Fruit fly (Drosophila melanogaster) whole organism, prepupa: ENCODE data around the gene lectin-37Db.

Source experiments
- CG10631 ChIP-seq: fragments of 200-800 bp; sonication (Bioruptor generic); optimal IDR thresholded peaks from 2 replicates; lab custom pipeline; 2016; ENCODE audit warnings: missing biosample characterization, missing genetic modification characterization
- CG10669 ChIP-seq: fragments of 200-800 bp; sonication (Bioruptor generic); optimal IDR thresholded peaks from 3 replicates; lab custom pipeline; 2018; ENCODE audit warnings: missing biosample characterization, mild to moderate bottlenecking, missing genetic modification characterization, moderate library complexity
- CG11294 ChIP-seq: fragments of 200-800 bp; sonication (Bioruptor generic); IDR thresholded peaks from 2 replicates; pipeline ENCODE4 v1.3.6; 2022; ENCODE audit warnings: missing biosample characterization, missing genetic modification characterization
- CG11762 ChIP-seq: fragments of 200-800 bp; sonication (Bioruptor generic); optimal IDR thresholded peaks from 3 replicates; lab custom pipeline; 2016; ENCODE audit warnings: missing biosample characterization, missing genetic modification characterization; ENCODE audit not compliant: insufficient read depth
- CG11902 ChIP-seq: fragments of 200-800 bp; sonication (Bioruptor generic); optimal IDR thresholded peaks from 3 replicates; lab custom pipeline; 2016; ENCODE audit warnings: missing biosample characterization, missing genetic modification characterization
- CG15336 ChIP-seq: fragments of 200-800 bp; sonication (Bioruptor generic); IDR thresholded peaks from 2 replicates; pipeline ENCODE4 v1.3.6; 2022; ENCODE audit warnings: missing biosample characterization, missing genetic modification characterization
- CG1621 ChIP-seq: fragments of 200-800 bp; sonication (Bioruptor generic); optimal IDR thresholded peaks from 3 replicates; lab custom pipeline; 2018; ENCODE audit warnings: missing biosample characterization, mild to moderate bottlenecking, missing genetic modification characterization
- CG16779 ChIP-seq: fragments of 200-800 bp; sonication (Bioruptor generic); optimal IDR thresholded peaks from 3 replicates; lab custom pipeline; 2017; ENCODE audit warnings: missing biosample characterization, mild to moderate bottlenecking, missing genetic modification characterization
- CG31627 ChIP-seq: fragments of 200-800 bp; sonication (Bioruptor generic); optimal IDR thresholded peaks from 3 replicates; lab custom pipeline; 2016; ENCODE audit warnings: missing biosample characterization, missing genetic modification characterization
- CG32006 ChIP-seq: fragments of 200-800 bp; sonication (Bioruptor generic); optimal IDR thresholded peaks from 3 replicates; lab custom pipeline; 2017; ENCODE audit warnings: missing biosample characterization, mild to moderate bottlenecking, missing genetic modification characterization
- CG34406 ChIP-seq: fragments of 200-800 bp; sonication (Bioruptor generic); optimal IDR thresholded peaks from 3 replicates; lab custom pipeline; 2016; ENCODE audit warnings: missing biosample characterization, missing genetic modification characterization
- CG3919 ChIP-seq: fragments of 200-800 bp; sonication (Bioruptor generic); optimal IDR thresholded peaks from 3 replicates; lab custom pipeline; 2016; ENCODE audit warnings: missing biosample characterization, missing genetic modification characterization
- CG4318 ChIP-seq: fragments of 200-800 bp; sonication (Bioruptor generic); optimal IDR thresholded peaks from 3 replicates; lab custom pipeline; 2017; ENCODE audit warnings: missing biosample characterization, mild to moderate bottlenecking, missing genetic modification characterization
- CG6163 ChIP-seq: fragments of 200-800 bp; sonication (Bioruptor generic); IDR thresholded peaks from 3 replicates; pipeline ENCODE4 v1.3.6; 2022; ENCODE audit warnings: missing biosample characterization, missing genetic modification characterization
- CG6792 ChIP-seq: fragments of 200-800 bp; sonication (Bioruptor generic); optimal IDR thresholded peaks from 3 replicates; lab custom pipeline; 2016; ENCODE audit warnings: missing biosample characterization, missing genetic modification characterization
- CG6808 ChIP-seq: fragments of 200-800 bp; sonication (Bioruptor generic); optimal IDR thresholded peaks from 3 replicates; lab custom pipeline; 2017; ENCODE audit warnings: missing biosample characterization, missing genetic modification characterization, mild to moderate bottlenecking, moderate library complexity, missing genetic modification reagents
- CG6854 ChIP-seq: fragments of 200-800 bp; sonication (Bioruptor generic); optimal IDR thresholded peaks from 2 replicates; lab custom pipeline; 2017; ENCODE audit warnings: missing biosample characterization, mild to moderate bottlenecking, missing genetic modification characterization
- CG8319 ChIP-seq: fragments of 200-800 bp; sonication (Bioruptor generic); optimal IDR thresholded peaks from 3 replicates; lab custom pipeline; 2016; ENCODE audit warnings: missing biosample characterization, missing genetic modification characterization
- CG8632 ChIP-seq: fragments of 200-800 bp; sonication (Bioruptor generic); optimal IDR thresholded peaks from 3 replicates; lab custom pipeline; 2016; ENCODE audit warnings: missing biosample characterization, missing genetic modification characterization
- CG9139 ChIP-seq: fragments of 200-800 bp; sonication (Bioruptor generic); optimal IDR thresholded peaks from 3 replicates; lab custom pipeline; 2017; ENCODE audit warnings: missing biosample characterization, mild to moderate bottlenecking, missing genetic modification characterization
- Eip75B ChIP-seq: fragments of 200-800 bp; sonication (Bioruptor generic); optimal IDR thresholded peaks from 3 replicates; lab custom pipeline; 2016; ENCODE audit warnings: missing biosample characterization, missing genetic modification characterization
- Eip78C ChIP-seq: fragments of 200-800 bp; sonication (Bioruptor generic); peaks from one replicate; lab custom pipeline; 2016; ENCODE audit warnings: missing biosample characterization, missing genetic modification characterization
- Eip93F ChIP-seq: fragments of 200-800 bp; sonication (Bioruptor generic); optimal IDR thresholded peaks from 2 replicates; lab custom pipeline; 2016; ENCODE audit warnings: missing biosample characterization, mild to moderate bottlenecking, missing genetic modification characterization
- Ets21C ChIP-seq: fragments of 200-800 bp; sonication (Bioruptor generic); optimal IDR thresholded peaks from 3 replicates; lab custom pipeline; 2016; ENCODE audit warnings: missing biosample characterization, missing genetic modification characterization
- Ets96B ChIP-seq: fragments of 200-800 bp; optimal IDR thresholded peaks from 2 replicates; lab custom pipeline; 2019; ENCODE audit warnings: missing biosample characterization, mild to moderate bottlenecking, missing genetic modification characterization, moderate library complexity
- Gug ChIP-seq: fragments of 200-800 bp; sonication (Bioruptor generic); IDR thresholded peaks from 2 replicates; pipeline ENCODE4 v1.3.6; 2022; ENCODE audit warnings: missing biosample characterization, missing genetic modification characterization
- Hr39 ChIP-seq: fragments of 200-800 bp; sonication (Bioruptor generic); optimal IDR thresholded peaks from 2 replicates; lab custom pipeline; 2016; ENCODE audit warnings: missing biosample characterization, missing genetic modification characterization
- Hr4 ChIP-seq: fragments of 200-800 bp; sonication (Bioruptor generic); optimal IDR thresholded peaks from 3 replicates; lab custom pipeline; 2016; ENCODE audit warnings: missing biosample characterization, missing genetic modification characterization
- Lpt ChIP-seq: fragments of 200-800 bp; sonication (Bioruptor generic); optimal IDR thresholded peaks from 3 replicates; lab custom pipeline; 2016; ENCODE audit warnings: missing biosample characterization, missing genetic modification characterization
- Smox ChIP-seq: fragments of 200-800 bp; sonication (Bioruptor generic); optimal IDR thresholded peaks from 3 replicates; lab custom pipeline; 2016; ENCODE audit warnings: missing biosample characterization, missing genetic modification characterization
- Sox102F ChIP-seq: fragments of 200-800 bp; sonication (Bioruptor generic); optimal IDR thresholded peaks from 2 replicates; lab custom pipeline; 2016; ENCODE audit warnings: missing biosample characterization, mild to moderate bottlenecking, missing genetic modification characterization
- Sox15 ChIP-seq: fragments of 200-800 bp; sonication (Bioruptor generic); optimal IDR thresholded peaks from 3 replicates; lab custom pipeline; 2016; ENCODE audit warnings: missing biosample characterization, missing genetic modification characterization
- achi ChIP-seq: fragments of 200-800 bp; sonication (Bioruptor generic); optimal IDR thresholded peaks from 3 replicates; lab custom pipeline; 2016; ENCODE audit warnings: missing biosample characterization, missing genetic modification characterization
- acj6 ChIP-seq: fragments of 200-800 bp; sonication (Bioruptor generic); optimal IDR thresholded peaks from 3 replicates; lab custom pipeline; 2016; ENCODE audit warnings: missing biosample characterization, missing genetic modification characterization
- cyc ChIP-seq: fragments of 200-800 bp; sonication (Bioruptor generic); optimal IDR thresholded peaks from 3 replicates; lab custom pipeline; 2016; ENCODE audit warnings: missing biosample characterization, missing genetic modification characterization
- dsx ChIP-seq: fragments of 200-800 bp; optimal IDR thresholded peaks from 3 replicates; lab custom pipeline; 2019; ENCODE audit warnings: missing biosample characterization, mild to moderate bottlenecking, missing genetic modification characterization, moderate library complexity; ENCODE audit not compliant: poor library complexity, severe bottlenecking
- esn ChIP-seq: fragments of 200-800 bp; sonication (Bioruptor generic); optimal IDR thresholded peaks from 2 replicates; lab custom pipeline; 2016; ENCODE audit warnings: missing biosample characterization, mild to moderate bottlenecking, missing genetic modification characterization, moderate library complexity
- fd59A ChIP-seq: fragments of 200-800 bp; sonication (Bioruptor generic); optimal IDR thresholded peaks from 2 replicates; lab custom pipeline; 2017; ENCODE audit warnings: missing biosample characterization, mild to moderate bottlenecking, missing genetic modification characterization, missing genetic modification reagents
- fkh ChIP-seq: fragments of 200-800 bp; sonication (Bioruptor generic); optimal IDR thresholded peaks from 3 replicates; lab custom pipeline; 2017; ENCODE audit warnings: missing biosample characterization, mild to moderate bottlenecking, missing genetic modification characterization, moderate library complexity
- lz ChIP-seq: fragments of 200-800 bp; sonication (Bioruptor generic); optimal IDR thresholded peaks from 3 replicates; lab custom pipeline; 2016; ENCODE audit warnings: missing biosample characterization, missing genetic modification characterization
- net ChIP-seq: fragments of 200-800 bp; sonication (Bioruptor generic); optimal IDR thresholded peaks from 3 replicates; lab custom pipeline; 2016; ENCODE audit warnings: missing biosample characterization, missing genetic modification characterization
- pdm3 ChIP-seq: fragments of 200-800 bp; sonication (Bioruptor generic); optimal IDR thresholded peaks from 3 replicates; lab custom pipeline; 2016; ENCODE audit warnings: missing biosample characterization, missing genetic modification characterization
- salr ChIP-seq, 2 experiments: fragments of 200-800 bp; sonication (Bioruptor generic); optimal IDR thresholded peaks; 3 replicates each; lab custom pipeline; 2016 to 2018; ENCODE audit warnings: missing biosample characterization in 2 of 2, missing genetic modification characterization in 2 of 2, mild to moderate bottlenecking in 1 of 2
- spab ChIP-seq: fragments of 200-800 bp; sonication (Bioruptor generic); optimal IDR thresholded peaks from 2 replicates; lab custom pipeline; 2017; ENCODE audit warnings: missing biosample characterization, mild to moderate bottlenecking, missing genetic modification characterization, missing genetic modification reagents
- ss ChIP-seq, 2 experiments: fragments of 200-800 bp; sonication (Bioruptor generic); optimal IDR thresholded peaks; 2 replicates in 1 of 2; 3 replicates in 1 of 2; lab custom pipeline; 2017 to 2018; ENCODE audit warnings: mild to moderate bottlenecking in 2 of 2, missing biosample characterization in 2 of 2, missing genetic modification characterization in 2 of 2, moderate library complexity in 1 of 2
- topi ChIP-seq: fragments of 200-800 bp; sonication (Bioruptor generic); optimal IDR thresholded peaks from 3 replicates; lab custom pipeline; 2016; ENCODE audit warnings: missing biosample characterization, missing genetic modification characterization
- vri ChIP-seq: fragments of 200-800 bp; sonication (Bioruptor generic); optimal IDR thresholded peaks from 3 replicates; lab custom pipeline; 2016; ENCODE audit warnings: missing biosample characterization, mild to moderate bottlenecking, missing genetic modification characterization

Gene lectin-37Db

dm6 chr2L:19425765-19426329, 7.0 kb downstream of the lectin-37Db start (continued):
- no peak for TF ChIP-seq Gug (GFP tag; lab: Robert Waterston, UW)
- no peak for TF ChIP-seq CG16779
- peak; percentile 68 for TF ChIP-seq Hr39 (GFP tag; lab: Kevin White, UChicago)
- TF ChIP-seq CG11902 (GFP tag; lab: Kevin White, UChicago), result peak; percentile 21
- no peak for TF ChIP-seq Eip93F (GFP tag; lab: Kevin White, UChicago)
- TF ChIP-seq CG6792 (GFP tag; lab: Kevin White, UChicago), result peak; percentile 26
- TF ChIP-seq acj6, result peak; percentile 65
- peak; percentile 46 for TF ChIP-seq CG8632 (GFP tag; lab: Kevin White, UChicago)
- TF ChIP-seq ss (GFP tag; optimal IDR thresholded peaks at IDR 0.05; lab: Kevin White, UChicago), result no peak
- TF ChIP-seq Eip75B (GFP tag; lab: Kevin White, UChicago), result peak; percentile 20
- peak; percentile 46 for TF ChIP-seq pdm3
- TF ChIP-seq fkh (GFP tag; lab: Kevin White, UChicago), result no peak
- TF ChIP-seq Sox102F (GFP tag; lab: Kevin White, UChicago), result peak; percentile 35
- TF ChIP-seq cyc (GFP tag; lab: Kevin White, UChicago), result peak; percentile 53

DNA sequence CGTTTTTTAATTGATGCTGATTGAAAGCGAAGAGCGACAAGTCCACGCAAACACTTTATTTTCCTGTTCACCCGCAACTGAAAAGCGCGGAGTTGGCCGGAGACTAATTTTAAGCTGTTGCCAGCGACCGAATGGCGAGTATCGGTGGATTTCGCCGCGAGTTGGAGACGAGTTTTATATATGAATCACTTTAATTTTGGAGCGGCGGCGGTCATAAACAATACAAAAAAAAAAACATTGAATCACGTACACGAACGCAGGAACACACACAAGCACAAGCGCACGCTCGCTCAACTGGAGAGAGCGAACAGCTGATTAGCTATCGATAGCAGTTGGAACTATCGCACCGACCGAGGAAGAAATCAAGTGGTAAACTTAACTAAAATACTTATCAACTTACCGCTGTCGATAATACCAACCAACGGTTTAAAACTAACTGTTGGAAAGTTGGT, 7.5 kb downstream of the lectin-37Db start, which contains the start of gene Pax:
Gene Pax, minus strand, starts transcription at position 267 of the 452 bp plus-strand sequence.
- TF ChIP-seq achi (no peak), CG15336 (GFP tag; lab: Robert Waterston, UW) (no peak), Ets21C (GFP tag; lab: Kevin White, UChicago) (no peak), CG10669 (GFP tag; lab: Kevin White, UChicago) (no peak), spab (no peak), CG6163 (GFP tag; lab: Robert Waterston, UW) (peak; percentile 77), CG8319 (GFP tag; lab: Kevin White, UChicago) (no peak), CG9139 (GFP tag; lab: Kevin White, UChicago) (peak; percentile 43), CG34406 (no peak), CG4318 (no peak), dsx (no peak), Smox (GFP tag; lab: Kevin White, UChicago) (no peak), CG6808 (peak; percentile 41), fd59A (GFP tag; lab: Kevin White, UChicago) (no peak), Hr39 (GFP tag; lab: Kevin White, UChicago) (no peak), Hr4 (GFP tag; lab: Kevin White, UChicago) (no peak), Lpt (GFP tag; lab: Kevin White, UChicago) (no peak), CG11294 (no peak), cyc (GFP tag; lab: Kevin White, UChicago) (no peak), CG16779 (peak; percentile 43), lz (GFP tag; lab: Kevin White, UChicago) (no peak), topi (GFP tag; lab: Kevin White, UChicago) (no peak), Eip75B (GFP tag; lab: Kevin White, UChicago) (peak; percentile 17), CG3919 (no peak), CG32006 (no peak), Ets96B (tag; lab: Kevin White, UChicago) (no peak), vri (GFP tag; lab: Kevin White, UChicago) (no peak), CG31627 (GFP tag; lab: Kevin White, UChicago) (no peak), pdm3 (no peak), Eip93F (GFP tag; lab: Kevin White, UChicago) (no peak), CG6792 (GFP tag; lab: Kevin White, UChicago) (no peak), CG10631 (GFP tag; lab: Kevin White, UChicago) (no peak), CG11902 (GFP tag; lab: Kevin White, UChicago) (no peak), CG11762 (GFP tag; lab: Kevin White, UChicago) (no peak), Eip78C (peak; percentile 77), CG6854 (GFP tag; lab: Kevin White, UChicago) (peak; percentile 67), ss (GFP tag; optimal IDR thresholded peaks at IDR 0.05; lab: Kevin White, UChicago) (peak; percentile 50 to 68), acj6 (no peak), esn (GFP tag; lab: Kevin White, UChicago) (no peak), CG1621 (tag; lab: Kevin White, UChicago) (peak; percentile 9), salr (GFP tag; optimal IDR thresholded peaks at IDR 0.05; lab: Kevin White, UChicago) (no peak), Sox15 (GFP tag; lab: Kevin White, UChicago) (no peak), net (GFP tag; lab: Kevin White, UChicago) (peak; percentile 8)
